Worm (Caenorhabditis elegans) whole organism, L2 larva: ENCODE data around the gene Y49A3A.3.
"Not testable (repeated sequence)": the region's sequence is repeated elsewhere in the genome, so short reads cannot be mapped to it uniquely, and the experiment has no call there.

Experiments used
- R02D3.7 ChIP-seq: fragments of 150-350 bp; optimal IDR thresholded peaks from 2 replicates; lab custom pipeline; 2014; ENCODE audit warnings: missing biosample characterization, missing genetic modification characterization
- Y55F3AM.14 ChIP-seq: fragments of 200-800 bp; sonication (Bioruptor generic); optimal IDR thresholded peaks from 2 replicates; lab custom pipeline; 2018; ENCODE audit warnings: mild to moderate bottlenecking, missing genetic modification characterization, missing compliant biosample characterization
- ZK546.5 ChIP-seq: sonication (generic microtip); optimal IDR thresholded peaks from 2 replicates; lab custom pipeline; 2017; ENCODE audit warnings: missing biosample characterization, missing genetic modification characterization
- alr-1 ChIP-seq: fragments of 150-350 bp; optimal IDR thresholded peaks from 2 replicates; lab custom pipeline; 2014; ENCODE audit warnings: missing biosample characterization, missing genetic modification characterization
- ama-1 ChIP-seq: fragments of 150-350 bp; optimal IDR thresholded peaks from 2 replicates; lab custom pipeline; 2018; ENCODE audit warnings: inconsistent platforms
- blmp-1 ChIP-seq: sonication (generic microtip); optimal IDR thresholded peaks from 2 replicates; lab custom pipeline; 2017; ENCODE audit warnings: missing genetic modification characterization, mild to moderate bottlenecking, missing compliant biosample characterization, antibody characterized with exemption, moderate library complexity; ENCODE audit not compliant: insufficient read depth
- ceh-16 ChIP-seq: fragments of 150-350 bp; optimal IDR thresholded peaks from 2 replicates; lab custom pipeline; 2014; ENCODE audit warnings: missing biosample characterization, missing genetic modification characterization
- crh-2 ChIP-seq: sonication (generic microtip); optimal IDR thresholded peaks from 2 replicates; lab custom pipeline; 2017; ENCODE audit warnings: missing biosample characterization, missing genetic modification characterization
- dmd-4 ChIP-seq: sonication (generic microtip); optimal IDR thresholded peaks from 2 replicates; lab custom pipeline; 2017; ENCODE audit warnings: missing biosample characterization, missing genetic modification characterization
- egl-27 ChIP-seq: sonication (generic microtip); optimal IDR thresholded peaks from 3 replicates; lab custom pipeline; 2017; ENCODE audit warnings: missing biosample characterization, missing genetic modification reagents, missing genetic modification characterization
- elt-1 ChIP-seq: fragments of 150-350 bp; optimal IDR thresholded peaks from 2 replicates; lab custom pipeline; 2014; ENCODE audit warnings: missing biosample characterization, missing genetic modification characterization
- elt-3 ChIP-seq: sonication (generic microtip); optimal IDR thresholded peaks from 2 replicates; lab custom pipeline; 2017; ENCODE audit warnings: missing biosample characterization, missing genetic modification characterization
- fos-1 ChIP-seq: fragments of 150-350 bp; optimal IDR thresholded peaks from 2 replicates; lab custom pipeline; 2014; ENCODE audit warnings: missing biosample characterization, missing genetic modification characterization
- gmeb-1 ChIP-seq: fragments of 150-350 bp; optimal IDR thresholded peaks from 2 replicates; lab custom pipeline; 2014; ENCODE audit warnings: missing biosample characterization, missing genetic modification characterization
- lin-11 ChIP-seq: fragments of 150-350 bp; sonication (generic microtip); optimal IDR thresholded peaks from 2 replicates; lab custom pipeline; 2014; ENCODE audit warnings: missing biosample characterization, missing genetic modification characterization, inconsistent platforms, mixed read lengths
- lsy-2 ChIP-seq, 2 experiments: fragments of 150-350 bp in 1 of 2; sonication (generic microtip) in 1 of 2; optimal IDR thresholded peaks; 2 replicates each; lab custom pipeline; 2014 to 2017; ENCODE audit warnings: missing biosample characterization in 2 of 2, missing genetic modification characterization in 2 of 2
- mab-5 ChIP-seq: fragments of 150-350 bp; optimal IDR thresholded peaks from 2 replicates; lab custom pipeline; 2014; ENCODE audit warnings: missing biosample characterization, missing genetic modification characterization
- mbf-1 ChIP-seq: sonication (generic microtip); optimal IDR thresholded peaks from 2 replicates; lab custom pipeline; 2017; ENCODE audit warnings: missing biosample characterization, missing genetic modification characterization
- mdl-1 ChIP-seq, 2 experiments: fragments of 150-350 bp in 1 of 2; sonication (generic microtip) in 1 of 2; optimal IDR thresholded peaks; 2 replicates each; lab custom pipeline; 2017; ENCODE audit warnings: missing biosample characterization in 2 of 2, missing genetic modification characterization in 2 of 2
- nhr-10 ChIP-seq: sonication (generic microtip); optimal IDR thresholded peaks from 2 replicates; lab custom pipeline; 2017; ENCODE audit warnings: missing biosample characterization, missing genetic modification characterization
- nhr-12 ChIP-seq: fragments of 150-350 bp; optimal IDR thresholded peaks from 2 replicates; lab custom pipeline; 2014; ENCODE audit warnings: missing biosample characterization, missing genetic modification characterization
- nhr-129 ChIP-seq: fragments of 150-350 bp; optimal IDR thresholded peaks from 2 replicates; lab custom pipeline; 2014; ENCODE audit warnings: missing biosample characterization, missing genetic modification characterization
- nhr-21 ChIP-seq: fragments of 150-350 bp; optimal IDR thresholded peaks from 2 replicates; lab custom pipeline; 2014; ENCODE audit warnings: missing biosample characterization, missing genetic modification characterization
- nhr-23 ChIP-seq: fragments of 150-350 bp; optimal IDR thresholded peaks from 2 replicates; lab custom pipeline; 2014; ENCODE audit warnings: missing biosample characterization, missing genetic modification reagents, missing genetic modification characterization
- nhr-237 ChIP-seq: fragments of 150-350 bp; optimal IDR thresholded peaks from 2 replicates; lab custom pipeline; 2014; ENCODE audit warnings: missing biosample characterization, missing genetic modification characterization
- nhr-25 ChIP-seq: fragments of 150-350 bp; sonication (generic microtip); optimal IDR thresholded peaks from 3 replicates; lab custom pipeline; 2014; ENCODE audit warnings: missing biosample characterization, missing genetic modification characterization
- nhr-6 ChIP-seq: fragments of 150-350 bp; optimal IDR thresholded peaks from 2 replicates; lab custom pipeline; 2014; ENCODE audit warnings: missing biosample characterization, missing genetic modification characterization
- peb-1 ChIP-seq: fragments of 150-350 bp; optimal IDR thresholded peaks from 2 replicates; lab custom pipeline; 2014; ENCODE audit warnings: missing biosample characterization, missing genetic modification characterization
- sem-4 ChIP-seq: fragments of 150-350 bp; optimal IDR thresholded peaks from 2 replicates; lab custom pipeline; 2014; ENCODE audit warnings: missing biosample characterization, missing genetic modification reagents, missing genetic modification characterization
- skn-1 ChIP-seq: sonication (generic microtip); optimal IDR thresholded peaks from 2 replicates; lab custom pipeline; 2017; ENCODE audit warnings: missing biosample characterization, missing genetic modification characterization
- sma-9 ChIP-seq, 2 experiments: fragments of 150-350 bp in 1 of 2; sonication (generic microtip) in 1 of 2; optimal IDR thresholded peaks; 2 replicates each; lab custom pipeline; 2014 to 2016; ENCODE audit warnings: missing genetic modification characterization in 2 of 2, mild to moderate bottlenecking in 1 of 2, missing biosample characterization in 1 of 2, missing compliant biosample characterization in 1 of 2, missing genetic modification reagents in 1 of 2, moderate library complexity in 1 of 2
- unc-39 ChIP-seq: fragments of 150-350 bp; optimal IDR thresholded peaks from 2 replicates; lab custom pipeline; 2014; ENCODE audit warnings: missing biosample characterization, missing genetic modification characterization
- unc-55 ChIP-seq: fragments of 150-350 bp; sonication (generic microtip); optimal IDR thresholded peaks from 3 replicates; lab custom pipeline; 2014; ENCODE audit warnings: missing biosample characterization, missing genetic modification reagents, missing genetic modification characterization
- unc-62 ChIP-seq: fragments of 150-350 bp; optimal IDR thresholded peaks from 2 replicates; lab custom pipeline; 2014; ENCODE audit warnings: missing biosample characterization, missing genetic modification reagents, missing genetic modification characterization
- zag-1 ChIP-seq: fragments of 150-350 bp; optimal IDR thresholded peaks from 2 replicates; lab custom pipeline; 2014; ENCODE audit warnings: missing biosample characterization, missing genetic modification characterization
- ztf-1 ChIP-seq: fragments of 200-800 bp; sonication (Bioruptor generic); conservative IDR thresholded peaks from 2 replicates; pipeline ENCODE4 v1.3.6; 2022; ENCODE audit warnings: missing genetic modification characterization, missing compliant biosample characterization
- ztf-11 ChIP-seq: sonication (generic microtip); optimal IDR thresholded peaks from 2 replicates; lab custom pipeline; 2017; ENCODE audit warnings: missing biosample characterization, missing genetic modification characterization
- ztf-4 ChIP-seq: fragments of 150-350 bp; optimal IDR thresholded peaks from 2 replicates; lab custom pipeline; 2014; ENCODE audit warnings: missing biosample characterization, missing genetic modification characterization

The Y49A3A.3 gene

DNA sequence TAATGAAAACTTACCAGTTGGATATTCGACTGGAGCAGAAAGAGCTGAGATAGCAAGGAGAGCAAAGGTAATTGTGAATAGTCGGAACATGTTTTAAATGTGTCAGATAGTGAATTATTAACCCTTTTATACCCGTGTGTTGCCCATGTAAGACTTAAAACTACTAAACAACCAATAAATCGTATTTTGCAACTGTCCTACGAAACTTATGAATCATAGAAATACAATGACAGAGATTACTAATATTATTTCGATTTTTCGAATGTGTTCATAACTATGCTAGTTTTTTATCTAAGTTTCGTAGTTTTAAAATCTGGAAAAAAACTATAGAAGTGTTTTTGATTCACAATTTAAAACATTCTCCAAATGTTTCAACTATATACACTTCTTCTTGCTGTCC, 47.4 kb upstream of the Y49A3A.3 start, which contains the start of gene spig-4:
TSS of gene spig-4 (minus strand) at position 101 of the 400 bp plus-strand sequence.
- not testable (repeated sequence) for TF ChIP-seq egl-27, unc-39, lin-11 (tag; lab: Kevin White, UChicago)

DNA sequence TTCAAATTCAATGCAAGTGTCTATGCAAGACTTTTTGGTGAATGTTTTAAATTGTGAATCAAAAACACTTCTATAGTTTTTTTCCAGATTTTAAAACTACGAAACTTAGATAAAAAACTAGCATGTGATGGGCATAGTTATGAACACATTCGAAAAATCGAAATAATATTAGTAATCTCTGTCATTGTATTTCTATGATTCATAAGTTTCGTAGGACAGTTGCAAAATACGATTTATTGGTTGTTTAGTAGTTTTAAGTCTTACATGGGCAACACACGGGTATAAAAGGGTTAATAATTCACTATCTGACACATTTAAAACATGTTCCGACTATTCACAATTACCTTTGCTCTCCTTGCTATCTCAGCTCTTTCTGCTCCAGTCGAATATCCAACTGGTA, 46.0 kb upstream of the Y49A3A.3 start, which contains the start of gene spig-5:
TSS of gene spig-5 (plus strand) at position 301 of the 400 bp plus-strand sequence.
- not testable (repeated sequence) for TF ChIP-seq elt-1 (tag; lab: Kevin White, UChicago); nhr-10 (tag; lab: Kevin White, UChicago); Y55F3AM.14 (GFP tag; lab: Kevin White, UChicago)
- TF ChIP-seq, all 48 proteins: peak for 0; not testable (repeated sequence) for 48

DNA sequence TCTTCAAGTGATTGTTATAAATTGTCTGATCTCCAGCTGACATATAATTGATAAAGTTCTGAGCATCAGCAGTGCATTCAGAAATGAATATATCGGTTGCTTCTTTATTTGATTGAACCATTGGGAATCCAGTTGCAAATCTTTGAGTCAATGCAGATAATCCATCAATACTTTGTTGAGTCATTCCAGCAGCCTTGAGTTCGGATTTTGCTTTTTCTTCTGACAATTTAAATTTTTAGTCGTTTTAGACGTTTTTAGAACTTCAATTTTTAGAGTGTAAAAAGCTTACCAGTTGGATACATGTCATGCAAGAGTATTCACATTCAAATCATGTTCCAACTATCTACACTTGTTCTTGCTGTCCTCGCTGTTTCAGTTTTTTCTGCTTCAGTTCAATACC, 44.6 kb upstream of the Y49A3A.3 start, which contains the start of gene F14D7.14:
TSS of gene F14D7.14 (plus strand) at position 301 of the 400 bp plus-strand sequence.
- TF ChIP-seq dmd-4; peb-1; alr-1 (tag; lab: Kevin White, UChicago): not testable (repeated sequence)

DNA sequence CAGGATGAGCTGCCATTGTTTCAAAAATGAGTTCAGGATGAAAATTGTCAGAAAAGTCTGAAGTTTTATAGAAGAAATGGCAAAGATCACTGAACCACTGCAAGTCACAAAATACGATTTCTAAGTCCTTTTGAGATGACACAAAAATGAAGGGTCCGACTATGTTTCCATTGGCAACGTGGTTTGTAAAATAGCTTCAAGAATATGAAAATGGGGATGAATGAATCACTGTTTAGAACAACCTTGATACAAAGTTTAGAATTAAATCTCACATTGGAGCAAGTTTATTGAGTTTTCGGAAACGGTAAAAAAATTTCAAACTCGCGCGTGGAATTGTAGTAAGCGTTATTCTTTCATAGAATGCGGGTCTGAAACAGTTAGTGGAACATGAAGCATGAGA, 43.1 kb upstream of the Y49A3A.3 start, which contains the start of gene ddn-3:
TSS of gene ddn-3 (minus strand) at position 101 of the 400 bp plus-strand sequence.
- no peak for TF ChIP-seq nhr-25 (tag; lab: Kevin White, UChicago)
- no peak for TF ChIP-seq egl-27 (tag; lab: Kevin White, UChicago)
- TF ChIP-seq ztf-11 (tag; lab: Kevin White, UChicago) = no peak
- no peak for TF ChIP-seq skn-1 (tag; lab: Kevin White, UChicago)
- no peak for TF ChIP-seq sem-4 (tag; lab: Kevin White, UChicago)
- TF ChIP-seq unc-62 (GFP tag; lab: Kevin White, UChicago) = no peak
- TF ChIP-seq dmd-4 = no peak
- TF ChIP-seq nhr-237 (tag; lab: Kevin White, UChicago) = no peak
- TF ChIP-seq sma-9 (GFP tag; optimal IDR thresholded peaks at IDR 0.05; lab: Kevin White, UChicago) = no peak
- TF ChIP-seq sma-9 (tag; optimal IDR thresholded peaks at IDR 0.05; lab: Kevin White, UChicago) = no peak
- no peak for TF ChIP-seq ama-1 (lab: Kevin White, UChicago)
- no peak for TF ChIP-seq crh-2 (tag; lab: Kevin White, UChicago)
- TF ChIP-seq elt-3 (tag; lab: Kevin White, UChicago) = no peak
- no peak for TF ChIP-seq nhr-23 (tag; lab: Kevin White, UChicago)
- TF ChIP-seq ztf-4 (tag; lab: Kevin White, UChicago) = no peak
- no peak for TF ChIP-seq fos-1 (tag; lab: Kevin White, UChicago)
- TF ChIP-seq nhr-6 (tag; lab: Kevin White, UChicago) = no peak
- TF ChIP-seq alr-1 (tag; lab: Kevin White, UChicago) = no peak
- no peak for TF ChIP-seq gmeb-1 (tag; lab: Kevin White, UChicago)
- no peak for TF ChIP-seq ztf-1
- TF ChIP-seq, all 48 proteins: peak for 0

DNA sequence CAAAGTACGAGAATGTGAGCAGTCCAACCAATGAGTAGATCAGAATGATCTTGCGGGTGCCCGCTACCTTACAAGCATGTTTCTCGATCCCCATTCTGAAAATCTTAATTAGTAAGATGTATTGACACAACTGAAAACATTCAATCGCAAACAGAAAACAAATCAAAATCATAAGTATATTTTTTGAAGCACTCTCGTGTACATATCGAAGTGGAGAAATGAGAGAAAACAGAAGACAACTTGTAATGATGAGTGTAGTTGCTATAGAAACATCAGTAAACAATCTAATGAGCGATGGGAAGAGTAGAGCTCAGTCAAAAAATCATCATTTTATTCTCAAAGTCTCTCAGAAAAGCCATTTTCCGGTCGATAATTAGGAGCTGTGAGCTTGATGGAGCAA, 41.5 kb upstream of the Y49A3A.3 start, which contains the start of gene F14D7.8:
TSS of gene F14D7.8 (minus strand) at position 101 of the 400 bp plus-strand sequence.
- no peak for TF ChIP-seq mbf-1
- no peak for TF ChIP-seq unc-55 (GFP tag; lab: Kevin White, UChicago)
- TF ChIP-seq lsy-2 (tag; optimal IDR thresholded peaks at IDR 0.05; lab: Kevin White, UChicago) = no peak
- TF ChIP-seq blmp-1 (tag; lab: Kevin White, UChicago) = no peak
- no peak for TF ChIP-seq ceh-16
- TF ChIP-seq nhr-21 (tag; lab: Kevin White, UChicago) = no peak
- no peak for TF ChIP-seq crh-2 (tag; lab: Kevin White, UChicago)
- no peak for TF ChIP-seq ztf-4 (tag; lab: Kevin White, UChicago)
- no peak for TF ChIP-seq R02D3.7 (tag; lab: Kevin White, UChicago)
- no peak for TF ChIP-seq nhr-6 (tag; lab: Kevin White, UChicago)
- no peak for TF ChIP-seq ztf-1
- no peak for TF ChIP-seq mdl-1 (tag; optimal IDR thresholded peaks at IDR 0.05; lab: Kevin White, UChicago)
- no peak for TF ChIP-seq nhr-10 (tag; lab: Kevin White, UChicago)
- TF ChIP-seq nhr-12 (tag; lab: Kevin White, UChicago) = no peak
- no peak for TF ChIP-seq nhr-129 (tag; lab: Kevin White, UChicago)
- TF ChIP-seq ZK546.5 (tag; lab: Kevin White, UChicago) = no peak
- no peak for TF ChIP-seq zag-1 (tag; lab: Kevin White, UChicago)
- TF ChIP-seq mab-5 = no peak
- no peak for TF ChIP-seq peb-1
- TF ChIP-seq, all 48 proteins: peak for 0
